Worm (Caenorhabditis elegans) whole organism, early embryonic: ENCODE results near the gene msp-142.

Experiments used
- ama-1 ChIP-seq: fragments of 150-350 bp; optimal IDR thresholded peaks from 2 replicates; lab custom pipeline; 2014
- hnd-1 ChIP-seq: sonication (generic microtip); optimal IDR thresholded peaks from 2 replicates; lab custom pipeline; 2016; ENCODE audit warnings: missing genetic modification characterization, missing compliant biosample characterization
- tbx-11 ChIP-seq: fragments of 200-800 bp; sonication (Bioruptor generic); IDR thresholded peaks from 2 replicates; pipeline ENCODE4 v1.3.6; 2022; ENCODE audit warnings: missing genetic modification characterization, missing compliant biosample characterization

- TF ChIP-seq hnd-1 (tag; lab: Kevin White, UChicago) (no peak), ama-1 (lab: Kevin White, UChicago) (no peak), tbx-11 (no peak)
Measured at ce11 chrII:5754168-5754567, 43.6 kb upstream of the msp-142 start, which contains the start of gene F10C1.8.
